Worm (Caenorhabditis elegans): ENCODE measurements around the gene ver-1.

DNA sequence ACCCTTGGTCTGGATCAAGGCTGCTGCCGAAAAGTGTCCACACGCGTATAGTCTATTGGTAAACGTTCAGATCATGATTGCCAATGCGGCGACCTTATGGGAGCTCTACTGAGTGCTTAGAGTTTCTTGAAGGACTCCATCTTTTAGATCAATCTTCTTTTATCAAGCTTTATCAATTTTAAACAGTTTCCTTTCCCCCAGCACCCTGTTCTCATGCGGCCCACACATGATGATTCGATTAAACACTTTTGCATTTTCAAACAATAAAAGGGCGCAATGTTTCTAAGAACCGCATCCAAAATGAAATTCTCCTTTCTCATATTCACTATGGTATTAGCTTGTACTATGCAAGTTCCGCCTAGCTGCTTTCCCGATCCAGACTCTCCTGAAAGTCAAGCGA lies 8.8 kb downstream of the ver-1 start, which contains the start of gene F40G9.7:
- TF ChIP-seq snpc-4 (tag; optimal IDR thresholded peaks at IDR 0.05) (no peak), lin-32 (GFP tag; optimal IDR thresholded peaks at IDR 0.05) (no peak), nhr-12 (tag; optimal IDR thresholded peaks at IDR 0.05) (no peak), ham-2 (GFP tag; optimal IDR thresholded peaks at IDR 0.05) (no peak), pha-4 (tag; optimal IDR thresholded peaks at IDR 0.05) (no peak), unc-62 (GFP tag; optimal IDR thresholded peaks at IDR 0.05) (no peak), sptf-1 (tag; optimal IDR thresholded peaks at IDR 0.05) (no peak), unc-120 (tag; optimal IDR thresholded peaks at IDR 0.05; ENCODE audit: poor library complexity, severe bottlenecking) (no peak), lin-13 (tag; optimal IDR thresholded peaks at IDR 0.05) (no peak), unc-39 (tag; optimal IDR thresholded peaks at IDR 0.05) (no peak)
